Worm (Caenorhabditis elegans) whole organism, L2 larva: ENCODE results near the gene F25B3.2.

ENCODE experiments used
- egl-27 ChIP-seq: sonication (generic microtip); optimal IDR thresholded peaks from 3 replicates; lab custom pipeline; 2017; ENCODE audit warnings: missing biosample characterization, missing genetic modification reagents, missing genetic modification characterization
- lin-39 ChIP-seq: fragments of 150-350 bp; optimal IDR thresholded peaks from 2 replicates; lab custom pipeline; 2014; ENCODE audit warnings: missing biosample characterization, missing genetic modification reagents, missing genetic modification characterization
- nhr-77 ChIP-seq: fragments of 150-350 bp; optimal IDR thresholded peaks from 2 replicates; lab custom pipeline; 2014; ENCODE audit warnings: missing biosample characterization, missing genetic modification characterization
- unc-62 ChIP-seq: fragments of 150-350 bp; optimal IDR thresholded peaks from 2 replicates; lab custom pipeline; 2014; ENCODE audit warnings: missing biosample characterization, missing genetic modification reagents, missing genetic modification characterization
- ztf-11 ChIP-seq: sonication (generic microtip); optimal IDR thresholded peaks from 2 replicates; lab custom pipeline; 2017; ENCODE audit warnings: missing biosample characterization, missing genetic modification characterization

DNA sequence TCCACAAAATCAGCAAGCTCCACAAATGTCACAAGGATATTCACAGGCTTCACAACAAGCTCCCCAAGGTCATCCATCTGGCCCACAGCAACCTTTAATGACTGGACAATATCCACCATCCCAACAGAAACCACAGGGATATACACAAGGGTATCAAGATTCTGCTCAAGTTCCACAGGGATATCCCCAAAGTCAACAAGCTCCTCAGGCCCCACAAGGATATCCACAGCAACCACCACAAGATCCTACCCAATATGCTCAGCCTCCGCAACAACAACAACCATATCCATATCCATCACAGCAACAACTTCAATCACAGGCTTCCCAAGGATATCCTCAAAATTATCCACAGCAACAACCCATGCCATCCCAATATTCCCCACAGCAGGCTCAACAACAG is 39.6 kb downstream of the F25B3.2 start:
- TF ChIP-seq nhr-77 (tag; lab: Kevin White, UChicago) (no peak), ztf-11 (tag; lab: Kevin White, UChicago) (no peak), unc-62 (GFP tag; lab: Kevin White, UChicago) (no peak), egl-27 (tag; lab: Kevin White, UChicago) (no peak), lin-39 (tag; lab: Kevin White, UChicago) (no peak)
